Worm (Caenorhabditis elegans): ENCODE data around the gene srh-120.

DNA sequence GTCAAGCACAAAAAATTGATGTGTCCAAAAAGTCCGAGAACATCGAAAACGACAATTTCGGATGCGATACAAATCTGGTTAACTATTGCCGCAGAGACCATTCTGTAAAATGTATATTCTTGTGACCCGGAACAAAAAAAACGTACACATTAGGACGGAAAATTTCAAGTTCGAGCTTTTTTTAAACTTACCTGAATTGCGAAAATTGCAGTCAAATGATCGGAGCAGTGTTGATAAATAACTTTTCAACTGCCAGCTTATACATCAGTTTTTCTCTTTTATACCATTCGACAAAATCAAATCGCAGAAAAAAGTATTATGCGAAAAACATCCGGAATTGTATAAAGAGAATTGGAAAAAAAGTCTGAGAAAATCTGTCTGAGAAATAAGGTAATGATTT, 42.8 kb downstream of the srh-120 start, which contains the start of gene srsx-2:
- TF ChIP-seq mec-3 (tag; optimal IDR thresholded peaks at IDR 0.05; ENCODE audit: borderline replicate concordance) (no peak), elt-2 (tag; optimal IDR thresholded peaks at IDR 0.05) (no peak), hlh-15 (tag; optimal IDR thresholded peaks at IDR 0.05) (no peak), C38D4.7 (GFP tag; optimal IDR thresholded peaks at IDR 0.05) (no peak), nhr-232 (tag; optimal IDR thresholded peaks at IDR 0.05) (no peak), syd-9 (tag; optimal IDR thresholded peaks at IDR 0.05) (no peak), ceh-14 (tag; optimal IDR thresholded peaks at IDR 0.05) (no peak)
